Worm (Caenorhabditis elegans): Measurements from ENCODE around the gene fbxc-29.

fbxc-29 gene

ce11 chrII:884204-884603 is 31.7 kb upstream of the fbxc-29 start:
- TF ChIP-seq snpc-4 (GFP tag; optimal IDR thresholded peaks at IDR 0.05) = no peak
- peak in 1 of 4 experiments; percentile 54 for TF ChIP-seq snpc-4 (tag; optimal IDR thresholded peaks at IDR 0.05)
- no peak for TF ChIP-seq sea-2 (GFP tag; IDR thresholded peaks at IDR 0.05)
- peak; percentile 28 for TF ChIP-seq nhr-80 (tag; optimal IDR thresholded peaks at IDR 0.05)
- no peak for TF ChIP-seq xnd-1 (tag; optimal IDR thresholded peaks at IDR 0.05)

ce11 chrII:888024-888423 is 27.9 kb upstream of the fbxc-29 start, which contains the start of gene T07D3.4:
TSS of gene T07D3.4 (plus strand) at chrII:888309.
- peak; percentile 70 for TF ChIP-seq nhr-80 (tag; optimal IDR thresholded peaks at IDR 0.05)
- no peak for TF ChIP-seq nhr-27 (tag; optimal IDR thresholded peaks at IDR 0.05)

DNA sequence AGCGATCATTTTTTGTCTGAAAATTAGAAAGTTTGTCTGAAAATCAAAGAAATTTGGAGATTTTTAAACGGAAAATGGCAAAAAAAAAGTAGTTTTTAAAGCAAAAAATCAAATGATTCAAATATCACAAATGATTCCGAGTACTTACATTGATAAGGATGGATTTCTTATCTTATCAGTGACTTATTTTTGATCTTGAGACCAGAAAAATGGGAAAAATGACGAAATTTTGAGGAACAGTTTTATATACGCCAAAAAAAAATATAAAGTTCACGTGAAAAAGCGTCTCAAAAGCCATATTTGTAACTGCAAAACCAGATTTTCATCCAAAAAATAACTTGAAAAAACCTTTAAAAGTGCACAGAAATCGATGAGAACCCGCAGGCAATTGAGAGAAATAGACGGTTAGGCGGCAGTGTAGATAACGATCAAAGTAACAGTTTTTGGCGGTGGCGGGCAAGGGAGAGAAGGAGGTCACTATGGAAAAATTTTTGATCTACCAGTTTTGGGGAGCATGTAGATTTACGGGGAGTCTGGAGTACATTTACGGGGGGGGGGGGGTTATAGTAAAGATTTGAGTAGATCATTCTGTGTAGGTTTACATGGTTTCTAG is 15.1 kb upstream of the fbxc-29 start, which contains the start of gene T07D3.9:
Gene T07D3.9, minus strand, starts transcription at position 194 of the 613 bp plus-strand sequence.
- peak; percentile 55 for TF ChIP-seq nhr-80 (tag; optimal IDR thresholded peaks at IDR 0.05)
- TF ChIP-seq ceh-91 (GFP tag; IDR thresholded peaks at IDR 0.05) = no peak
- TF ChIP-seq dpl-1 (GFP tag; optimal IDR thresholded peaks at IDR 0.05) = no peak
- TF ChIP-seq F10E7.11 (tag; optimal IDR thresholded peaks at IDR 0.05) = no peak
- peak; percentile 55; the same call in 1 of the 2 replicates for TF ChIP-seq hmg-1.2 (GFP tag; IDR thresholded peaks at IDR 0.05)
- TF ChIP-seq snpc-1.1 (tag; optimal IDR thresholded peaks at IDR 0.05; ENCODE audit: insufficient read depth) = no peak
- TF ChIP-seq sea-2 (GFP tag; IDR thresholded peaks at IDR 0.05) = no peak
- no peak for TF ChIP-seq mxl-1 (tag; optimal IDR thresholded peaks at IDR 0.05)
- TF ChIP-seq madf-6 (GFP tag; IDR thresholded peaks at IDR 0.05) = peak; percentile 59; the same call in 1 of the 2 replicates
- peak; percentile 51 for TF ChIP-seq efl-1 (GFP tag; optimal IDR thresholded peaks at IDR 0.05)
- no peak for TF ChIP-seq F33H1.4 (GFP tag; IDR thresholded peaks at IDR 0.05)
- TF ChIP-seq rpc-1 (optimal IDR thresholded peaks at IDR 0.05) = no peak
- TF ChIP-seq rpc-1 (tag; optimal IDR thresholded peaks at IDR 0.05) = no peak
- TF ChIP-seq ztf-28 (GFP tag; IDR thresholded peaks at IDR 0.05) = no peak
- no peak for TF ChIP-seq T07F8.4 (tag; optimal IDR thresholded peaks at IDR 0.05)
- TF ChIP-seq madf-10 (tag; optimal IDR thresholded peaks at IDR 0.05) = no peak
- no peak for TF ChIP-seq ceh-100 (GFP tag; IDR thresholded peaks at IDR 0.05)

DNA sequence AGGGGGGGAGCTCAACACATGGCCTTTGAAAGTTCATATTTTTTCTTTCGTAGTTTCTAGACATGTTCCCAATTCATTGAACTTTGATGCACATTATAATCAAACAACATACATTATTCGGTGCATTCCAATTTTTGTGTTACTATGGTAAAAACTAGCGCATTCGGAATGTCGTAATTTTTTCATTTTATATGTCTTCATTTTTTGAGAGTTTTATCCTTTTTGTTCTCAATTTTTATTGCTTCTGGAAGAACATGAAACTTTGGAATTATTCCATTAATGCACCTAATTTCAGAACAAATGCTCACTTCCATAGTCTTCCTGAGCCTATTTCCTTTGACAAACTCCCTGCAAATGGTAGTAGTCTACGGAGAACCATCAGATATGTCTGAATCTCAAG is 14.2 kb upstream of the fbxc-29 start, which contains the start of gene T07D3.2:
Gene T07D3.2, plus strand, starts transcription at position 301 of the 400 bp plus-strand sequence.
- TF ChIP-seq nfya-1 (tag; optimal IDR thresholded peaks at IDR 0.05; ENCODE audit: borderline replicate concordance, insufficient read depth) = no peak

DNA sequence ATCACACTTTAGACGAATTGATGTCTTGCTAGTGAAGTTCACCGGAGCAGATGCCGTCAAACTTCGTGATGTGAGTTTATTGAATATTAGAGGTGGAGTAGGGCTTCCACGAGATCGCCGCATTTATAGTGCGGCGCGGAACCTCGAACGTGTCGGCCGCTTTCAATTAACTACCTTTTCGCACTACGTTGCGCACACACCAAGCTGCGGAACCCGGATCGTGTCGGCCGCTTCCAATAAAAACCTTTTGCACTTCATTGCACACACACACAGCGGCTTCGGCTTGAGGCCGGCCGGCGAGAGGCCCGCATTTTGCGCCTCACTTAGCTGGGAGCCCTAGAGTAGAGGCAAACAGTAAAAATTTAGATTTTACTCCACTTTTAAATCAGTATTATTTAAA is 10.5 kb upstream of the fbxc-29 start:
- peak; percentile 40; the same call in 1 of the 2 replicates for TF ChIP-seq zfh-2 (GFP tag; conservative IDR thresholded peaks at IDR 0.05)
- no peak for TF ChIP-seq snpc-4 (GFP tag; optimal IDR thresholded peaks at IDR 0.05)
- peak in 2 of 4 experiments; percentile 75 to 90 for TF ChIP-seq snpc-4 (tag; optimal IDR thresholded peaks at IDR 0.05)
- TF ChIP-seq C17E4.6 (GFP tag; IDR thresholded peaks at IDR 0.05) = no peak
- peak; percentile 70 for TF ChIP-seq snpc-1.1 (tag; optimal IDR thresholded peaks at IDR 0.05; ENCODE audit: insufficient read depth)

DNA sequence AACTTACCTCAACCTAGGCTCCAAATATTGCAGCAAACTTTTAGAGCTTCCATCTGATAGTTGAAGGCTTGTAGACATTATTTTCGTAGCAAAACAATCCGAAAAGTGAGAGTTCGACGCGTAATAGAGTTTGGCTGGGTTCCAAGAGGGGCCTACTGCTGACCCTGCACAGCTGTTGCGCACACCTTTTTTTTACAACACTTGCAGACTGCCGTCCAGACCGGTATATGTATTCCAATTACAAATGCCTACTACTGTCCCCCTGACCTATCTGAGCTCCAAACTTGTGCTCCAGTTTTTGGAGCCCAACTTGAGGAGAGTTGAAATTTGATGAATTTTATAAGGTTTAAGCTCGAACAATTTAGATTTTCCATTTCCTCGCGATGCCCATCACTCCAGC is 6.3 kb upstream of the fbxc-29 start, which contains the start of the genes fbxc-24 and fbxc-27:
Gene fbxc-24, minus strand, starts transcription at position 101 of the 400 bp plus-strand sequence.
Gene fbxc-27, plus strand, starts transcription at position 216 of the 400 bp plus-strand sequence.
- TF ChIP-seq sea-2 (GFP tag; IDR thresholded peaks at IDR 0.05) = no peak

- TF ChIP-seq ekl-4 (GFP tag; IDR thresholded peaks at IDR 0.05) (no peak), tbx-9 (tag; optimal IDR thresholded peaks at IDR 0.05; ENCODE audit: borderline replicate concordance) (no peak), hlh-26 (GFP tag; conservative IDR thresholded peaks at IDR 0.05) (no peak), cebp-1 (GFP tag; IDR thresholded peaks at IDR 0.05) (no peak), cebp-1 (tag; optimal IDR thresholded peaks at IDR 0.05) (no peak), hmg-20 (GFP tag; IDR thresholded peaks at IDR 0.05) (no peak)
Observed at ce11 chrII:911680-912079, 4.2 kb upstream of the fbxc-29 start, which contains the start of gene fbxc-31. TSS of gene fbxc-31 (plus strand) at chrII:911980.

Measured in whole organism, young adult.